Worm (Caenorhabditis elegans) whole organism, L1 larva: ENCODE data around the gene Y81B9A.3.
A peak's percentile ranks its signal among the peaks of the same experiment; 100 is the strongest.

Experiments
- C16A3.4 ChIP-seq: fragments of 150-350 bp; optimal IDR thresholded peaks from 2 replicates; lab custom pipeline; 2014; ENCODE audit warnings: missing biosample characterization, missing genetic modification characterization
- Y116A8C.19 ChIP-seq: sonication (generic microtip); optimal IDR thresholded peaks from 2 replicates; lab custom pipeline; 2016; ENCODE audit warnings: missing compliant biosample characterization, missing genetic modification characterization, borderline replicate concordance
- aha-1 ChIP-seq: fragments of 150-350 bp; optimal IDR thresholded peaks from 2 replicates; lab custom pipeline; 2014; ENCODE audit warnings: missing biosample characterization, missing genetic modification characterization
- ceh-63 ChIP-seq: fragments of 200-800 bp; sonication (Bioruptor generic); optimal IDR thresholded peaks from 2 replicates; lab custom pipeline; 2018; ENCODE audit warnings: mild to moderate bottlenecking, missing genetic modification characterization, missing compliant biosample characterization
- ceh-8 ChIP-seq: fragments of 200-800 bp; sonication (Bioruptor generic); optimal IDR thresholded peaks from 2 replicates; lab custom pipeline; 2018; ENCODE audit warnings: mild to moderate bottlenecking, missing genetic modification characterization, moderate library complexity, missing compliant biosample characterization
- ces-1 ChIP-seq: fragments of 150-350 bp; optimal IDR thresholded peaks from 2 replicates; lab custom pipeline; 2014; ENCODE audit warnings: missing biosample characterization, missing genetic modification reagents, missing genetic modification characterization
- dsc-1 ChIP-seq: sonication (generic microtip); optimal IDR thresholded peaks from 2 replicates; lab custom pipeline; 2016; ENCODE audit warnings: mild to moderate bottlenecking, missing genetic modification characterization, missing compliant biosample characterization
- efl-1 ChIP-seq, 4 experiments: fragments of 150-350 bp; optimal IDR thresholded peaks in 3 of 4; peaks in 1 of 4; 1 replicate in 1 of 4; 2 replicates in 3 of 4; lab custom pipeline; 2014; ENCODE audit warnings: missing biosample characterization in 2 of 4, missing genetic modification characterization in 2 of 4, missing genetic modification reagents in 2 of 4
- egl-13 ChIP-seq: sonication (generic microtip); optimal IDR thresholded peaks from 2 replicates; lab custom pipeline; 2016; ENCODE audit warnings: missing genotype, missing genetic modification reagents, missing genetic modification characterization, missing compliant biosample characterization
- elt-3 ChIP-seq, 6 experiments: fragments of 150-350 bp in 1 of 6; sonication (generic microtip); optimal IDR thresholded peaks; 2 replicates each; lab custom pipeline; 2017 to 2018; ENCODE audit warnings: missing biosample characterization in 6 of 6, missing genetic modification characterization in 6 of 6, inconsistent platforms in 1 of 6
- ets-5 ChIP-seq: fragments of 200-800 bp; sonication (Bioruptor generic); IDR thresholded peaks from 2 replicates; pipeline ENCODE4 v1.3.6; 2022; ENCODE audit warnings: missing genetic modification characterization, missing compliant biosample characterization
- fkh-4 ChIP-seq: sonication (generic microtip); optimal IDR thresholded peaks from 2 replicates; lab custom pipeline; 2016; ENCODE audit warnings: missing compliant biosample characterization, missing genetic modification characterization, borderline replicate concordance
- grh-1 ChIP-seq: fragments of 200-800 bp; sonication (Bioruptor generic); IDR thresholded peaks from 2 replicates; pipeline ENCODE4 v1.3.6; 2022; ENCODE audit warnings: missing genetic modification reagents, missing genetic modification characterization, missing compliant biosample characterization
- hlh-17 ChIP-seq: fragments of 200-800 bp; sonication (Bioruptor generic); optimal IDR thresholded peaks from 2 replicates; lab custom pipeline; 2018; ENCODE audit warnings: missing genetic modification characterization, mild to moderate bottlenecking, missing compliant biosample characterization, moderate library complexity, borderline replicate concordance
- hlh-4 ChIP-seq: sonication (generic microtip); optimal IDR thresholded peaks from 2 replicates; lab custom pipeline; 2016; ENCODE audit warnings: mild to moderate bottlenecking, missing genetic modification characterization, missing compliant biosample characterization
- jun-1 ChIP-seq: fragments of 150-350 bp; optimal IDR thresholded peaks from 2 replicates; lab custom pipeline; 2014; ENCODE audit warnings: missing biosample characterization, missing genetic modification reagents, missing genetic modification characterization
- lin-13 ChIP-seq: fragments of 150-350 bp; optimal IDR thresholded peaks from 2 replicates; lab custom pipeline; 2014; ENCODE audit warnings: missing biosample characterization, missing genetic modification reagents, missing genetic modification characterization
- lin-14 ChIP-seq: fragments of 200-800 bp; sonication (Bioruptor generic); optimal IDR thresholded peaks from 2 replicates; lab custom pipeline; 2018; ENCODE audit warnings: mild to moderate bottlenecking, missing genetic modification characterization, moderate library complexity, missing compliant biosample characterization
- lin-15B ChIP-seq: fragments of 150-350 bp; sonication (generic microtip); optimal IDR thresholded peaks from 3 replicates; lab custom pipeline; 2014; ENCODE audit warnings: missing biosample characterization, missing genetic modification characterization
- lin-35 ChIP-seq, 2 experiments: fragments of 150-350 bp; optimal IDR thresholded peaks; 2 replicates each; lab custom pipeline; 2014; ENCODE audit warnings: missing biosample characterization in 2 of 2, missing genetic modification characterization in 2 of 2, missing genetic modification reagents in 2 of 2
- mab-9 ChIP-seq: fragments of 200-800 bp; sonication (Bioruptor generic); IDR thresholded peaks from 2 replicates; pipeline ENCODE4 v1.3.6; 2022; ENCODE audit warnings: missing genetic modification reagents, missing genetic modification characterization, missing compliant biosample characterization
- mdl-1 ChIP-seq, 2 experiments: fragments of 150-350 bp; optimal IDR thresholded peaks; 2 replicates each; lab custom pipeline; 2014 to 2017; ENCODE audit warnings: missing biosample characterization in 2 of 2, missing genetic modification characterization in 2 of 2, inconsistent platforms in 1 of 2
- nhr-20 ChIP-seq: sonication (generic microtip); optimal IDR thresholded peaks from 2 replicates; lab custom pipeline; 2016; ENCODE audit warnings: mild to moderate bottlenecking, missing genetic modification characterization, missing compliant biosample characterization
- nhr-47 ChIP-seq: sonication (generic microtip); optimal IDR thresholded peaks from 2 replicates; lab custom pipeline; 2016; ENCODE audit warnings: mild to moderate bottlenecking, missing genetic modification characterization, moderate library complexity, missing compliant biosample characterization
- nhr-71 ChIP-seq: sonication (generic microtip); optimal IDR thresholded peaks from 2 replicates; lab custom pipeline; 2016; ENCODE audit warnings: mild to moderate bottlenecking, missing genetic modification characterization, moderate library complexity, missing compliant biosample characterization
- nhr-77 ChIP-seq: fragments of 150-350 bp; optimal IDR thresholded peaks from 2 replicates; lab custom pipeline; 2014; ENCODE audit warnings: missing biosample characterization, missing genetic modification characterization
- snpc-4 ChIP-seq: fragments of 150-350 bp; optimal IDR thresholded peaks from 2 replicates; lab custom pipeline; 2014; ENCODE audit warnings: missing biosample characterization, missing genetic modification characterization
- snu-23 ChIP-seq: sonication (generic microtip); optimal IDR thresholded peaks from 2 replicates; lab custom pipeline; 2016; ENCODE audit warnings: missing genetic modification characterization, missing compliant biosample characterization
- sptf-1 ChIP-seq: fragments of 150-350 bp; optimal IDR thresholded peaks from 2 replicates; lab custom pipeline; 2014; ENCODE audit warnings: missing biosample characterization, missing genetic modification characterization
- sup-37 ChIP-seq: fragments of 200-800 bp; sonication (Bioruptor generic); optimal IDR thresholded peaks from 2 replicates; lab custom pipeline; 2018; ENCODE audit warnings: mild to moderate bottlenecking, missing genetic modification characterization, missing compliant biosample characterization
- unc-30 ChIP-seq: sonication (generic microtip); optimal IDR thresholded peaks from 2 replicates; lab custom pipeline; 2017; ENCODE audit warnings: missing biosample characterization, missing genetic modification characterization
- vab-15 ChIP-seq: sonication (generic microtip); optimal IDR thresholded peaks from 2 replicates; lab custom pipeline; 2017; ENCODE audit warnings: missing genotype, mild to moderate bottlenecking, missing genetic modification characterization, missing compliant biosample characterization
- zag-1 ChIP-seq: fragments of 150-350 bp; optimal IDR thresholded peaks from 2 replicates; lab custom pipeline; 2014; ENCODE audit warnings: missing biosample characterization, missing genetic modification characterization
- ztf-4 ChIP-seq: fragments of 150-350 bp; optimal IDR thresholded peaks from 2 replicates; lab custom pipeline; 2014; ENCODE audit warnings: missing biosample characterization, missing genetic modification characterization

Y81B9A.3 gene

DNA sequence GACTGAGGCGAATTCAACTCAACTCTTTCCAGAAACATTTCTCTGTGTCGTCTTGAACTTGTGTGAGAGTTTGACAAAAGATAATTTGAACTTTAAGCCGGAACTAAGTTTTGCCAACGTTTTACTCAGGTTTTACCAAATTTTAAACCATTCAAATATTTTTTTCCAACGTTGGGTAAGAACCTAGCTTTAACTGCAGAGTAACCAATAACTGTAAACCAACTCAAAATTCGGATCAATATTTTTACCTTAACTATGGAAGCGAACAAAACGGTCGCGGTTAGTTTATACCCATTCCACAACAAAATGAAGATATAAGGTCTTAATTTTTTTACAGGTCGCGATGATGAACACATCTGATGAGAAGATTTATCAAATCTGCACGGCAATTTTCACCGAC, 9.5 kb upstream of the Y81B9A.3 start:
- no peak for TF ChIP-seq lin-14
- TF ChIP-seq nhr-47 = no peak
- no peak for TF ChIP-seq jun-1
- no peak for TF ChIP-seq Y116A8C.19 (tag; lab: Kevin White, UChicago)
- TF ChIP-seq snu-23 (GFP tag; lab: Kevin White, UChicago) = no peak

DNA sequence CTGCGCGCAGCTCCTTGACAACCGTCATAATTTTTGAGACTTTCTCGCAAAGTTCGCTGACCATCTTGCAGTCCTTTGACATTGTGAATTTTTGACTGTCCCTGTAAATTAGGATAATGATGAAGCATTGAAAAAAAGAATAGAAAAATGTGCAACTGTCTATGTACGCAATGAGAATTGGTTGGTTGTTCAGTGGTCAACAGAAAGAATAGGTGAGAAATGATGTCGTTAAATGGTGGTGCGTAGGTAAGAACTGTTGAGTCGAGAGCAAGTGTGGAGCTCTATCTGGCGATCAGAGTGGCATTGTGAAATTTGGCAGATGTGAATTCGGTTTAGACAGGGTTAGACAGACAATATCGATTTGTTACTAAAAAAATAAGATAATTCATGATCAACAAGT, 7.8 kb upstream of the Y81B9A.3 start, which contains the start of gene B0563.8:
Gene B0563.8 (minus strand): TSS at position 101 of the 400 bp plus-strand sequence.
- TF ChIP-seq unc-30 (tag; lab: Kevin White, UChicago) (no peak), dsc-1 (tag; lab: Kevin White, UChicago) (no peak), mdl-1 (tag; optimal IDR thresholded peaks at IDR 0.05; lab: Kevin White, UChicago) (no peak), grh-1 (GFP tag; lab: Robert Waterston, UW) (no peak), lin-13 (no peak), hlh-17 (GFP tag; lab: Kevin White, UChicago) (no peak), lin-35 (GFP tag; optimal IDR thresholded peaks at IDR 0.05; lab: Kevin White, UChicago) (no peak), nhr-47 (no peak), sptf-1 (tag; lab: Kevin White, UChicago) (no peak), aha-1 (no peak), lin-15B (tag; lab: Kevin White, UChicago) (no peak), jun-1 (no peak), mab-9 (no peak), elt-3 (tag; optimal IDR thresholded peaks at IDR 0.05; lab: Kevin White, UChicago) (no peak), sup-37 (GFP tag; lab: Kevin White, UChicago) (no peak), ets-5 (GFP tag; lab: Robert Waterston, UW) (no peak), egl-13 (tag; lab: Kevin White, UChicago) (no peak), fkh-4 (tag; lab: Kevin White, UChicago) (no peak)

DNA sequence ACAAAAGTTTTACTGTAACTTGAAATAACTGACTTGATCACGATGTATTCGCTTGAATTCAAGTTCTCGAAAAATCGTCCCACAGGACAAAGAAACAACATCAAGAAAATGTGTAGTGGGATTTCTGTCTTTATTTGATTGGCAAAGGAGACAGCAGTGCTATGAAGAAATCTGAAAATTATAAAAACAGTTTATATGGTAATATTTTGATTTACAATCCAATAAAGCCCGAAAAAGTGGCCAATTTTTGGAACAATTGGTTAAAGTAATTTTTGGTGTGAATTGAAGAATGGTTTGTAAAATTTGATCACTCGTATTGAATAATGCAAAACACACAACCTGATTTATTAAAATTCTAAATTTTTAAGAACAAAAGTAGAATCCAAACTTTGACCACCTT, 1.4 kb upstream of the Y81B9A.3 start, which contains the start of gene Y81B9A.4:
Gene Y81B9A.4 (minus strand): TSS at position 101 of the 400 bp plus-strand sequence.
- TF ChIP-seq nhr-71 (tag; lab: Kevin White, UChicago) (no peak), unc-30 (tag; lab: Kevin White, UChicago) (no peak), ceh-63 (GFP tag; lab: Kevin White, UChicago) (no peak), C16A3.4 (tag; lab: Kevin White, UChicago) (no peak), ztf-4 (tag; lab: Kevin White, UChicago) (no peak), ces-1 (GFP tag; lab: Kevin White, UChicago) (no peak), vab-15 (tag; lab: Kevin White, UChicago) (no peak), zag-1 (tag; lab: Kevin White, UChicago) (no peak), nhr-77 (tag; lab: Kevin White, UChicago) (no peak)
- TF ChIP-seq, all 84 proteins: peak for 0

DNA sequence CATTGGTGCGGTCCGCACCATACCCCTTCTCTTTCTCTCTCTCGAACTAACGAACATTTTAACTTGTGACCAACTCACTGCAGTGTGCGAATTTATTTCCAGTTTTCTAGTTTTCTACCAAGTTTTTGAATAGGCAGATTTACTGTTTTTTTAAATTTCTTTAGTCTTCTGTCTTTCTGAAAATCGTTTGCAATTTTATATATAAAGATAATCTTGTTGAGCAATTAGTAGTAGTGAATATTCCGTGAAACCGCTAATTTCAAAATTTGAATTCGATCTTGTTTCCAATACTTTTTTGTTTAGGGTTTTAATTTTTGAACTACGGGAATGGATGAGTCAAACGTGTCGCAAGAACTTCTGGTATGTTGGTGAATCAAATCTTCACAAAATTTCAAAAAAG, 1.6 kb downstream of the Y81B9A.3 start, which contains the start of gene Y81B9A.2:
Gene Y81B9A.2 (plus strand): TSS at position 301 of the 400 bp plus-strand sequence.
- TF ChIP-seq efl-1 (optimal IDR thresholded peaks at IDR 0.05; lab: Kevin White, UChicago) (no peak), efl-1 (GFP tag; optimal IDR thresholded peaks at IDR 0.05 in 1 of 2; lab: Kevin White, UChicago) (peak in 1 of 2 experiments; percentile 14), nhr-20 (no peak), hlh-4 (tag; lab: Kevin White, UChicago) (no peak), unc-30 (tag; lab: Kevin White, UChicago) (no peak), snpc-4 (no peak), nhr-71 (tag; lab: Kevin White, UChicago) (no peak), ces-1 (GFP tag; lab: Kevin White, UChicago) (no peak), ceh-8 (GFP tag; lab: Kevin White, UChicago) (no peak)
